Fruit fly (Drosophila melanogaster): ENCODE data around the gene CG5114.

Gene CG5114

DNA sequence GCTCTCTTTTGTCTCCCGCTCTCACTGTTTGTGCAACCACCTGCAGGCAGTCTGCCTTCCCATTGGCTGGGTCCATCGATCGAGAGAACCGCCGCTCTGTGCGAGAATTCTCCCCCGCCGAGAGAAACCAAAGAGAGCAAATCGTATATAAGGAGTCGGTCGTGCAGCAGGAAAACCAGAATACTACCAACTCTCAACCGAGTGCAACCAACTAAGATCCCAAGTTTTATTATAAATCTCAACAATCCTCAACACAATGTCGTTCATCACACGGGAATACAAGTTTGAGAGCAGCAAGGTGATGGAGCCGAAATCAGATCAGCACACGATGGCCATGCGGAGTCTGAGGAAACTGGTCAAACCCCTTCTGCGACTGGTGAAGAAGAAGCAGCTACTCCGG is 13.5 kb upstream of the CG5114 start, which contains the start of gene Tom (continued):
- TF ChIP-seq ind (GFP tag; optimal IDR thresholded peaks at IDR 0.05) = no peak
- no peak for TF ChIP-seq ro (GFP tag; IDR thresholded peaks at IDR 0.05)
- no peak for TF ChIP-seq HLH54F (GFP tag; optimal IDR thresholded peaks at IDR 0.05)
- TF ChIP-seq row (GFP tag; IDR thresholded peaks at IDR 0.05) = no peak
- TF ChIP-seq CG15514 (GFP tag; optimal IDR thresholded peaks at IDR 0.05) = no peak
- TF ChIP-seq HmgD (GFP tag; optimal IDR thresholded peaks at IDR 0.05) = no peak
- no peak for TF ChIP-seq unpg (GFP tag; optimal IDR thresholded peaks at IDR 0.05)
- no peak for TF ChIP-seq btn (GFP tag; optimal IDR thresholded peaks at IDR 0.05)
- no peak for TF ChIP-seq Vsx1 (GFP tag; optimal IDR thresholded peaks at IDR 0.05)
- no peak for TF ChIP-seq tin (GFP tag; optimal IDR thresholded peaks at IDR 0.05)
- TF ChIP-seq chn (GFP tag; optimal IDR thresholded peaks at IDR 0.05) = no peak
- peak in 1 of 2 experiments; percentile 99 for TF ChIP-seq Trl (optimal IDR thresholded peaks at IDR 0.05)
- TF ChIP-seq Trl (GFP tag; optimal IDR thresholded peaks at IDR 0.05) = no peak
- no peak for TF ChIP-seq tgo (GFP tag; IDR thresholded peaks at IDR 0.05)
- TF ChIP-seq dysf (GFP tag; IDR thresholded peaks at IDR 0.05) = no peak
- no peak for TF ChIP-seq amos (GFP tag; IDR thresholded peaks at IDR 0.05; ENCODE audit: partially characterized antibody)
- no peak for TF ChIP-seq Blimp-1 (GFP tag; optimal IDR thresholded peaks at IDR 0.05)
- no peak for TF ChIP-seq CG8478 (optimal IDR thresholded peaks at IDR 0.05)
- TF ChIP-seq hbn (GFP tag; IDR thresholded peaks at IDR 0.05; ENCODE audit: partially characterized antibody) = no peak
- no peak for TF ChIP-seq Hr39 (optimal IDR thresholded peaks at IDR 0.05)
- TF ChIP-seq CG12219 (GFP tag; optimal IDR thresholded peaks at IDR 0.05) = no peak
- no peak for TF ChIP-seq ash1 (GFP tag; optimal IDR thresholded peaks at IDR 0.05)
- TF ChIP-seq CG1233 (GFP tag; optimal IDR thresholded peaks at IDR 0.05) = no peak
- no peak for TF ChIP-seq ap (GFP tag; IDR thresholded peaks at IDR 0.05)
- no peak for TF ChIP-seq lab (GFP tag; optimal IDR thresholded peaks at IDR 0.05)
- no peak for TF ChIP-seq CG31365 (tag; optimal IDR thresholded peaks at IDR 0.05)
- TF ChIP-seq B-H2 (GFP tag; optimal IDR thresholded peaks at IDR 0.05) = no peak
- TF ChIP-seq exex (tag; optimal IDR thresholded peaks at IDR 0.05) = no peak
- TF ChIP-seq bcd (GFP tag; optimal IDR thresholded peaks at IDR 0.05) = no peak
- TF ChIP-seq CG7357 (GFP tag; IDR thresholded peaks at IDR 0.05) = no peak
- 0 out of 3 replicates have a peak, but pooled peaks have one; percentile 19 for TF ChIP-seq Opbp (GFP tag; IDR thresholded peaks at IDR 0.05; ENCODE audit: partially characterized antibody)
- TF ChIP-seq dan (GFP tag; IDR thresholded peaks at IDR 0.05) = no peak
- no peak for TF ChIP-seq ato (GFP tag; IDR thresholded peaks at IDR 0.05; ENCODE audit: partially characterized antibody)
- TF ChIP-seq maf-S (GFP tag; optimal IDR thresholded peaks at IDR 0.05) = no peak
- no peak for TF ChIP-seq CG10462 (GFP tag; optimal IDR thresholded peaks at IDR 0.05)
- TF ChIP-seq E2f2 (GFP tag; IDR thresholded peaks at IDR 0.05) = no peak
- no peak for TF ChIP-seq pita (GFP tag; optimal IDR thresholded peaks at IDR 0.05)
- no peak for TF ChIP-seq Dfd (GFP tag; optimal IDR thresholded peaks at IDR 0.05)
- no peak for TF ChIP-seq hb (GFP tag; IDR thresholded peaks at IDR 0.05; ENCODE audit: partially characterized antibody)
- no peak for TF ChIP-seq CG9215 (GFP tag; IDR thresholded peaks at IDR 0.05)
- no peak for TF ChIP-seq sug (tag; optimal IDR thresholded peaks at IDR 0.05)
- TF ChIP-seq fd102C (GFP tag; optimal IDR thresholded peaks at IDR 0.05) = peak; percentile 50
- TF ChIP-seq Med (GFP tag) = no peak
- TF ChIP-seq sc (optimal IDR thresholded peaks at IDR 0.05) = no peak
- no peak for TF ChIP-seq sc (GFP tag; optimal IDR thresholded peaks at IDR 0.05)
- no peak for TF ChIP-seq Kr (GFP tag; optimal IDR thresholded peaks at IDR 0.05)
- peak; percentile 10 for TF ChIP-seq lbe (GFP tag; optimal IDR thresholded peaks at IDR 0.05)
- TF ChIP-seq CG8388 (GFP tag; optimal IDR thresholded peaks at IDR 0.05) = no peak
- no peak for TF ChIP-seq CG7372 (GFP tag; IDR thresholded peaks at IDR 0.05)
- TF ChIP-seq pho (GFP tag; optimal IDR thresholded peaks at IDR 0.05) = no peak
- no peak for TF ChIP-seq abd-A (tag; optimal IDR thresholded peaks at IDR 0.05)
- TF ChIP-seq Nf-YB (GFP tag; optimal IDR thresholded peaks at IDR 0.05) = peak; percentile 96
- TF ChIP-seq Side (GFP tag; optimal IDR thresholded peaks at IDR 0.05) = no peak

Data from whole organism, embryonic.